Fruit fly (Drosophila melanogaster) whole organism, embryonic: ENCODE results near the gene CG6055.

Experiments used
- Atf3 ChIP-seq: fragments of 200-800 bp; sonication (Bioruptor generic); optimal IDR thresholded peaks from 3 replicates; lab custom pipeline; 2016; ENCODE audit warnings: missing biosample characterization, missing genetic modification characterization
- Atf6 ChIP-seq: fragments of 200-800 bp; sonication (Bioruptor generic); IDR thresholded peaks from 2 replicates; pipeline ENCODE4 v1.3.6; 2022; ENCODE audit warnings: missing biosample characterization, missing genetic modification characterization
- CG10209 ChIP-seq: fragments of 200-800 bp; sonication (Bioruptor generic); optimal IDR thresholded peaks from 3 replicates; lab custom pipeline; 2017; ENCODE audit warnings: missing biosample characterization, mild to moderate bottlenecking, missing genetic modification characterization, missing genetic modification reagents
- CG11504 ChIP-seq: fragments of 200-800 bp; sonication (Bioruptor generic); optimal IDR thresholded peaks from 3 replicates; lab custom pipeline; 2019; ENCODE audit warnings: missing biosample characterization, mild to moderate bottlenecking, missing genetic modification characterization, moderate library complexity
- CG12744 ChIP-seq: fragments of 200-800 bp; sonication (Bioruptor generic); optimal IDR thresholded peaks from 2 replicates; lab custom pipeline; 2016; ENCODE audit warnings: missing biosample characterization, missing genetic modification characterization
- CG12942 ChIP-seq: fragments of 200-800 bp; sonication (Bioruptor generic); optimal IDR thresholded peaks from 3 replicates; lab custom pipeline; 2016; ENCODE audit warnings: missing biosample characterization, missing genetic modification characterization
- CG14965 ChIP-seq: fragments of 200-800 bp; sonication (Bioruptor generic); optimal IDR thresholded peaks from 2 replicates; lab custom pipeline; 2016; ENCODE audit warnings: missing biosample characterization, missing genetic modification characterization, borderline replicate concordance
- CG1647 ChIP-seq: fragments of 200-800 bp; sonication (Bioruptor generic); optimal IDR thresholded peaks from 3 replicates; lab custom pipeline; 2016; ENCODE audit warnings: missing biosample characterization, missing genetic modification characterization
- CG16815 ChIP-seq: fragments of 200-800 bp; sonication (Bioruptor generic); optimal IDR thresholded peaks from 3 replicates; lab custom pipeline; 2017; ENCODE audit warnings: missing biosample characterization, mild to moderate bottlenecking, missing genetic modification characterization
- CG17361 ChIP-seq: fragments of 200-800 bp; sonication (Bioruptor generic); IDR thresholded peaks from 3 replicates; pipeline ENCODE4 v1.3.6; 2022; ENCODE audit warnings: missing biosample characterization, missing genetic modification characterization
- CG18262 ChIP-seq: fragments of 200-800 bp; optimal IDR thresholded peaks from 3 replicates; lab custom pipeline; 2019; ENCODE audit warnings: missing biosample characterization, mild to moderate bottlenecking, missing genetic modification characterization, moderate library complexity
- CG2120 ChIP-seq: fragments of 200-800 bp; sonication (Bioruptor generic); optimal IDR thresholded peaks from 3 replicates; lab custom pipeline; 2016; ENCODE audit warnings: missing biosample characterization, missing genetic modification characterization
- CG2199 ChIP-seq: fragments of 200-800 bp; sonication (Bioruptor generic); IDR thresholded peaks from 3 replicates; pipeline ENCODE4 v1.3.6; 2022; ENCODE audit warnings: missing biosample characterization, missing genetic modification characterization
- CG2889 ChIP-seq: fragments of 200-800 bp; sonication (Bioruptor generic); IDR thresholded peaks from 3 replicates; pipeline ENCODE4 v1.3.6; 2022; ENCODE audit warnings: missing biosample characterization, missing genetic modification characterization
- CG32532 ChIP-seq: fragments of 200-800 bp; sonication (Bioruptor generic); IDR thresholded peaks from 2 replicates; pipeline ENCODE4 v1.3.6; 2022; ENCODE audit warnings: missing biosample characterization, missing genetic modification characterization
- CG7987 ChIP-seq: fragments of 200-800 bp; sonication (Bioruptor generic); optimal IDR thresholded peaks from 2 replicates; lab custom pipeline; 2018; ENCODE audit warnings: missing biosample characterization, mild to moderate bottlenecking, missing genetic modification characterization, moderate library complexity
- CG8089 ChIP-seq: fragments of 200-800 bp; sonication (Bioruptor generic); optimal IDR thresholded peaks from 3 replicates; lab custom pipeline; 2016; ENCODE audit warnings: missing biosample characterization, missing genetic modification characterization
- CG8290 ChIP-seq, 3 experiments: fragments of 200-800 bp; sonication (Bioruptor generic); optimal IDR thresholded peaks; 2 replicates each; lab custom pipeline; 2016 to 2019; ENCODE audit warnings: missing biosample characterization in 3 of 3, missing genetic modification characterization in 3 of 3, mild to moderate bottlenecking in 2 of 3, moderate library complexity in 1 of 3
- CG8924 ChIP-seq: fragments of 200-800 bp; optimal IDR thresholded peaks from 3 replicates; lab custom pipeline; 2019; ENCODE audit warnings: missing biosample characterization, mild to moderate bottlenecking, missing genetic modification characterization, moderate library complexity
- CG9215 ChIP-seq: fragments of 200-800 bp; sonication (Bioruptor generic); IDR thresholded peaks from 2 replicates; pipeline ENCODE4 v1.3.6; 2022; ENCODE audit warnings: missing biosample characterization, missing genetic modification characterization
- CTCF ChIP-seq: fragments of 200-800 bp; sonication (Bioruptor generic); optimal IDR thresholded peaks from 2 replicates; lab custom pipeline; 2017; ENCODE audit warnings: missing biosample characterization, mild to moderate bottlenecking, missing genetic modification characterization, moderate library complexity
- D ChIP-seq, 2 experiments: fragments of 200-800 bp in 1 of 2; fragments of >200 bp in 1 of 2; sonication (Bioruptor generic) in 1 of 2; optimal IDR thresholded peaks; 2 replicates in 1 of 2; 3 replicates in 1 of 2; lab custom pipeline; 2017; ENCODE audit warnings: mild to moderate bottlenecking in 1 of 2, missing biosample characterization in 1 of 2, missing genetic modification characterization in 1 of 2, missing genetic modification reagents in 1 of 2
- Dfd ChIP-seq, 2 experiments: fragments of >200 bp; optimal IDR thresholded peaks; 2 replicates each; lab custom pipeline; 2017; ENCODE audit warnings: missing biosample characterization in 2 of 2, missing genetic modification characterization in 2 of 2
- E2f1 ChIP-seq: fragments of 200-800 bp; sonication (Bioruptor generic); IDR thresholded peaks from 2 replicates; pipeline ENCODE4 v1.3.6; 2022; ENCODE audit warnings: missing biosample characterization, missing genetic modification characterization
- Fer3 ChIP-seq: fragments of 200-800 bp; sonication (Bioruptor generic); optimal IDR thresholded peaks from 2 replicates; lab custom pipeline; 2018; ENCODE audit warnings: missing biosample characterization, mild to moderate bottlenecking, missing genetic modification characterization, moderate library complexity
- NK7.1 ChIP-seq: fragments of 200-800 bp; sonication (Bioruptor generic); optimal IDR thresholded peaks from 3 replicates; lab custom pipeline; 2016; ENCODE audit warnings: missing biosample characterization, missing genetic modification characterization
- Oli ChIP-seq: fragments of 200-800 bp; sonication (Bioruptor generic); optimal IDR thresholded peaks from 2 replicates; lab custom pipeline; 2018; ENCODE audit warnings: missing biosample characterization, mild to moderate bottlenecking, missing genetic modification characterization, moderate library complexity
- Rfx ChIP-seq: fragments of 200-800 bp; sonication (Bioruptor generic); IDR thresholded peaks from 2 replicates; pipeline ENCODE4 v1.3.6; 2022; ENCODE audit warnings: missing biosample characterization, missing genetic modification characterization
- Sry-δ ChIP-seq: fragments of 200-800 bp; sonication (Bioruptor generic); optimal IDR thresholded peaks from 2 replicates; lab custom pipeline; 2016; ENCODE audit warnings: missing biosample characterization, missing genetic modification characterization
- caup ChIP-seq: fragments of 200-800 bp; sonication (Bioruptor generic); optimal IDR thresholded peaks from 3 replicates; lab custom pipeline; 2017; ENCODE audit warnings: missing biosample characterization, mild to moderate bottlenecking, missing genetic modification characterization, moderate library complexity; ENCODE audit not compliant: severe bottlenecking
- ci ChIP-seq: fragments of 200-800 bp; sonication (Bioruptor generic); IDR thresholded peaks from 3 replicates; pipeline ENCODE4 v1.3.6; 2022; ENCODE audit warnings: missing biosample characterization, missing genetic modification characterization
- corto ChIP-seq: fragments of 200-800 bp; sonication (Bioruptor generic); optimal IDR thresholded peaks from 2 replicates; lab custom pipeline; 2016; ENCODE audit warnings: missing biosample characterization, mild to moderate bottlenecking, missing genetic modification characterization, moderate library complexity
- disco-r ChIP-seq: fragments of 200-800 bp; sonication (Bioruptor generic); optimal IDR thresholded peaks from 2 replicates; lab custom pipeline; 2016; ENCODE audit warnings: missing biosample characterization, missing genetic modification characterization
- dpn ChIP-seq, 2 experiments: fragments of 200-800 bp; sonication (Bioruptor generic); optimal IDR thresholded peaks; 3 replicates each; lab custom pipeline; 2016; ENCODE audit warnings: missing biosample characterization in 2 of 2, missing genetic modification characterization in 2 of 2
- eve ChIP-seq, 2 experiments: fragments of >200 bp; optimal IDR thresholded peaks; 2 replicates each; lab custom pipeline; 2017; ENCODE audit warnings: missing biosample characterization in 2 of 2, missing genetic modification characterization in 2 of 2
- gcm ChIP-seq: fragments of 200-800 bp; sonication (Bioruptor generic); optimal IDR thresholded peaks from 2 replicates; lab custom pipeline; 2019; ENCODE audit warnings: missing biosample characterization, mild to moderate bottlenecking, missing genetic modification characterization, moderate library complexity
- grn ChIP-seq: fragments of 200-800 bp; sonication (Bioruptor generic); optimal IDR thresholded peaks from 3 replicates; lab custom pipeline; 2017; ENCODE audit warnings: missing biosample characterization, missing genetic modification characterization
- insv ChIP-seq, 2 experiments: fragments of 200-800 bp; sonication (Bioruptor generic); optimal IDR thresholded peaks; 3 replicates each; lab custom pipeline; 2016 to 2018; ENCODE audit warnings: missing biosample characterization in 2 of 2, missing genetic modification characterization in 2 of 2
- ken ChIP-seq: fragments of 200-800 bp; sonication (Bioruptor generic); IDR thresholded peaks from 3 replicates; pipeline ENCODE4 v1.3.6; 2022; ENCODE audit warnings: missing biosample characterization, missing genetic modification characterization
- kni ChIP-seq: fragments of 200-800 bp; sonication (Bioruptor generic); optimal IDR thresholded peaks from 3 replicates; lab custom pipeline; 2017; ENCODE audit warnings: mild to moderate bottlenecking, missing biosample characterization, missing genetic modification reagents, missing genetic modification characterization
- nerfin-2 ChIP-seq: fragments of 200-800 bp; sonication (Bioruptor generic); IDR thresholded peaks from 2 replicates; pipeline ENCODE4 v1.3.6; 2022; ENCODE audit warnings: missing biosample characterization, missing genetic modification characterization; ENCODE audit not compliant: partially characterized antibody
- pita ChIP-seq: fragments of 200-800 bp; sonication (Bioruptor generic); optimal IDR thresholded peaks from 2 replicates; lab custom pipeline; 2017; ENCODE audit warnings: missing biosample characterization, mild to moderate bottlenecking, missing genetic modification characterization
- pnt ChIP-seq: fragments of 200-800 bp; sonication (Bioruptor generic); optimal IDR thresholded peaks from 3 replicates; lab custom pipeline; 2016; ENCODE audit warnings: missing biosample characterization, missing genetic modification characterization
- shn ChIP-seq: fragments of 200-800 bp; sonication (Bioruptor generic); optimal IDR thresholded peaks from 3 replicates; lab custom pipeline; 2016; ENCODE audit warnings: missing biosample characterization, missing genetic modification characterization
- ssp ChIP-seq: fragments of 200-800 bp; sonication (Bioruptor generic); IDR thresholded peaks from 2 replicates; pipeline ENCODE4 v1.3.6; 2022; ENCODE audit warnings: missing biosample characterization, missing genetic modification characterization
- tio ChIP-seq: fragments of 200-800 bp; sonication (Bioruptor generic); optimal IDR thresholded peaks from 2 replicates; lab custom pipeline; 2017; ENCODE audit warnings: missing biosample characterization, missing genetic modification characterization, inconsistent platforms
- trem ChIP-seq: fragments of 200-800 bp; optimal IDR thresholded peaks from 3 replicates; lab custom pipeline; 2019; ENCODE audit warnings: missing biosample characterization, mild to moderate bottlenecking, missing genetic modification characterization, moderate library complexity
- trh ChIP-seq: fragments of 200-800 bp; sonication (Bioruptor generic); optimal IDR thresholded peaks from 2 replicates; lab custom pipeline; 2016; ENCODE audit warnings: missing biosample characterization, missing genetic modification characterization
- vfl ChIP-seq: fragments of 200-800 bp; sonication (Bioruptor generic); optimal IDR thresholded peaks from 2 replicates; lab custom pipeline; 2016; ENCODE audit warnings: missing biosample characterization, missing genetic modification characterization
- wdn ChIP-seq: fragments of 200-800 bp; sonication (Bioruptor generic); IDR thresholded peaks from 2 replicates; pipeline ENCODE4 v1.3.6; 2022; ENCODE audit warnings: missing biosample characterization, missing genetic modification characterization
- zf30C ChIP-seq: fragments of 200-800 bp; sonication (Bioruptor generic); optimal IDR thresholded peaks from 3 replicates; lab custom pipeline; 2018; ENCODE audit warnings: missing biosample characterization, mild to moderate bottlenecking, missing genetic modification characterization

CG6055 gene

dm6 chr2L:7425690-7426056, 40.7 kb upstream of the CG6055 start (continued):
- TF ChIP-seq NK7.1 (GFP tag; lab: Kevin White, UChicago): no peak
- TF ChIP-seq trem: no peak
- no peak for TF ChIP-seq Oli (tag; lab: Kevin White, UChicago)
- no peak for TF ChIP-seq D (optimal IDR thresholded peaks at IDR 0.05; lab: Kevin White, UChicago)
- TF ChIP-seq D (GFP tag; optimal IDR thresholded peaks at IDR 0.05; lab: Kevin White, UChicago): no peak
- TF ChIP-seq CG12942: no peak
- TF ChIP-seq tio (GFP tag; lab: Kevin White, UChicago): no peak
- no peak for TF ChIP-seq gcm (GFP tag; lab: Kevin White, UChicago)
- TF ChIP-seq pnt (GFP tag; lab: Kevin White, UChicago): no peak
- no peak for TF ChIP-seq Sry-δ (GFP tag; lab: Kevin White, UChicago)
- no peak for TF ChIP-seq CG8089 (GFP tag; lab: Kevin White, UChicago)
- TF ChIP-seq CG14965 (GFP tag; lab: Kevin White, UChicago): no peak
- TF ChIP-seq caup: no peak
- TF ChIP-seq CG8924 (tag; lab: Kevin White, UChicago): no peak
- no peak for TF ChIP-seq CG32532
- TF ChIP-seq trh (GFP tag; lab: Kevin White, UChicago): no peak
- no peak for TF ChIP-seq CG17361 (GFP tag; lab: Robert Waterston, UW)
- TF ChIP-seq ken (GFP tag; lab: Robert Waterston, UW): 0 out of 3 replicates have a peak, but pooled peaks have one; percentile 18
- TF ChIP-seq zf30C (GFP tag; lab: Kevin White, UChicago): no peak
- peak; percentile 30; the same call in 1 of the 3 replicates for TF ChIP-seq CG2199 (GFP tag; lab: Robert Waterston, UW)
- TF ChIP-seq CG10209 (GFP tag; lab: Kevin White, UChicago): no peak
- no peak for TF ChIP-seq Atf3 (GFP tag; lab: Kevin White, UChicago)
- 0 out of 2 replicates have a peak, but pooled peaks have one; percentile 4 for TF ChIP-seq ssp (GFP tag; lab: Robert Waterston, UW)
- TF ChIP-seq disco-r (GFP tag; lab: Kevin White, UChicago): no peak
- no peak for TF ChIP-seq E2f1 (GFP tag; lab: Robert Waterston, UW)
- no peak for TF ChIP-seq CG12744 (GFP tag; lab: Kevin White, UChicago)
- TF ChIP-seq Fer3 (tag; lab: Kevin White, UChicago): no peak
- no peak for TF ChIP-seq vfl
- no peak for TF ChIP-seq Atf6 (GFP tag; lab: Robert Waterston, UW)
- no peak for TF ChIP-seq wdn (GFP tag; lab: Robert Waterston, UW)
- TF ChIP-seq nerfin-2: no peak
- TF ChIP-seq CG16815 (GFP tag; lab: Kevin White, UChicago): no peak
- no peak for TF ChIP-seq CG8290 (GFP tag; optimal IDR thresholded peaks at IDR 0.05; lab: Kevin White, UChicago)
- peak in 1 of 2 experiments; percentile 13 for TF ChIP-seq CG8290 (tag; optimal IDR thresholded peaks at IDR 0.05; lab: Kevin White, UChicago)
- TF ChIP-seq pita: no peak
- no peak for TF ChIP-seq CG9215 (GFP tag; lab: Robert Waterston, UW)
- TF ChIP-seq Rfx: peak; percentile 3
- TF ChIP-seq shn: no peak
- no peak for TF ChIP-seq kni

- no peak for TF ChIP-seq grn
- TF ChIP-seq CG1647 (GFP tag; lab: Kevin White, UChicago): no peak
- peak; percentile 62 for TF ChIP-seq CG2120
- TF ChIP-seq CG18262 (tag; lab: Kevin White, UChicago): peak; percentile 29
- TF ChIP-seq corto (GFP tag; lab: Kevin White, UChicago): no peak
- peak; percentile 55 for TF ChIP-seq CG11504 (tag; lab: Kevin White, UChicago)
- peak in 1 of 2 experiments; percentile 39 for TF ChIP-seq eve (GFP tag; optimal IDR thresholded peaks at IDR 0.05; lab: Kevin White, UChicago)
- TF ChIP-seq dpn (GFP tag; optimal IDR thresholded peaks at IDR 0.05; lab: Kevin White, UChicago): peak; percentile 28 to 44
- 0 out of 3 replicates have a peak, but pooled peaks have one; percentile 8 for TF ChIP-seq ken (GFP tag; lab: Robert Waterston, UW)
- TF ChIP-seq ci (GFP tag; lab: Robert Waterston, UW): 0 out of 3 replicates have a peak, but pooled peaks have one; percentile 29
- TF ChIP-seq Dfd (GFP tag; optimal IDR thresholded peaks at IDR 0.05; lab: Kevin White, UChicago): peak in 1 of 2 experiments; percentile 43
- TF ChIP-seq CG7987 (GFP tag; lab: Kevin White, UChicago): no peak
- TF ChIP-seq CTCF (GFP tag; lab: Kevin White, UChicago): no peak
- TF ChIP-seq CG12744 (GFP tag; lab: Kevin White, UChicago): no peak
- no peak for TF ChIP-seq CG2889 (GFP tag; lab: Robert Waterston, UW)
- TF ChIP-seq insv (GFP tag; optimal IDR thresholded peaks at IDR 0.05; lab: Kevin White, UChicago): peak; percentile 52 to 94
Observed at dm6 chr2L:7426326-7427066, 39.8 kb upstream of the CG6055 start, which contains the start of gene muc. TSS of gene muc (plus strand) at chr2L:7426866.
